Worm (Caenorhabditis elegans) whole organism, L4 larva: ENCODE data around the gene ugt-66.
A peak's percentile ranks its signal among the peaks of the same experiment; 100 is the strongest.

ENCODE experiments used
- D1046.2 ChIP-seq: fragments of 200-800 bp; sonication (Bioruptor generic); IDR thresholded peaks from 2 replicates; pipeline ENCODE4 v1.3.6; 2022; ENCODE audit warnings: missing genetic modification characterization, missing compliant biosample characterization
- F49E8.2 ChIP-seq: sonication (generic microtip); optimal IDR thresholded peaks from 2 replicates; lab custom pipeline; 2016; ENCODE audit warnings: missing compliant biosample characterization, mild to moderate bottlenecking, missing genetic modification characterization, borderline replicate concordance
- T20F7.1 ChIP-seq: fragments of 200-800 bp; sonication (Bioruptor generic); optimal IDR thresholded peaks from 2 replicates; lab custom pipeline; 2018; ENCODE audit warnings: mild to moderate bottlenecking, missing genetic modification characterization, missing compliant biosample characterization
- Y48G9A.11 ChIP-seq: fragments of 200-800 bp; sonication (Bioruptor generic); IDR thresholded peaks from 2 replicates; pipeline ENCODE4 v1.3.6; 2022; ENCODE audit warnings: missing genetic modification reagents, missing genetic modification characterization, missing compliant biosample characterization
- ZK337.2 ChIP-seq: fragments of 200-800 bp; sonication (Bioruptor generic); IDR thresholded peaks from 2 replicates; pipeline ENCODE4 v1.3.6; 2022; ENCODE audit warnings: missing genetic modification reagents, missing genetic modification characterization, missing compliant biosample characterization
- aha-1 ChIP-seq: fragments of 150-350 bp; peaks from one replicate; lab custom pipeline; 2014; ENCODE audit warnings: missing biosample characterization, missing genetic modification characterization
- aly-2 ChIP-seq: sonication (generic microtip); optimal IDR thresholded peaks from 2 replicates; lab custom pipeline; 2018; ENCODE audit warnings: missing biosample characterization, missing genetic modification characterization
- ama-1 ChIP-seq: fragments of 150-350 bp; optimal IDR thresholded peaks from 2 replicates; lab custom pipeline; 2014; ENCODE audit warnings: inconsistent platforms, mixed read lengths
- ceh-28 ChIP-seq: fragments of 150-350 bp; optimal IDR thresholded peaks from 2 replicates; lab custom pipeline; 2014; ENCODE audit warnings: missing biosample characterization, missing genetic modification reagents, missing genetic modification characterization
- ceh-32 ChIP-seq: sonication (generic microtip); optimal IDR thresholded peaks from 2 replicates; lab custom pipeline; 2016; ENCODE audit warnings: mild to moderate bottlenecking, missing genetic modification characterization, missing compliant biosample characterization; ENCODE audit not compliant: poor library complexity
- ctbp-1 ChIP-seq: fragments of 200-800 bp; sonication (Bioruptor generic); IDR thresholded peaks from 2 replicates; pipeline ENCODE4 v1.3.6; 2022; ENCODE audit warnings: missing genetic modification reagents, missing genetic modification characterization, missing compliant biosample characterization
- daf-16 ChIP-seq, 3 experiments: sonication (generic microtip); optimal IDR thresholded peaks; 2 replicates each; lab custom pipeline; 2016 to 2017; ENCODE audit warnings: missing genetic modification characterization in 3 of 3, missing genetic modification reagents in 3 of 3, mild to moderate bottlenecking in 2 of 3, missing compliant biosample characterization in 2 of 3, missing biosample characterization in 1 of 3, moderate library complexity in 1 of 3
- dmd-6 ChIP-seq: fragments of 200-800 bp; sonication (Bioruptor generic); IDR thresholded peaks from 2 replicates; pipeline ENCODE4 v1.3.6; 2022; ENCODE audit warnings: missing genetic modification reagents, missing genetic modification characterization, missing compliant biosample characterization
- dve-1 ChIP-seq: sonication (generic microtip); optimal IDR thresholded peaks from 2 replicates; lab custom pipeline; 2017; ENCODE audit warnings: antibody characterized with exemption, mild to moderate bottlenecking, missing genetic modification characterization, missing compliant biosample characterization; ENCODE audit not compliant: insufficient read depth
- gei-8 ChIP-seq: fragments of 200-800 bp; sonication (Bioruptor generic); optimal IDR thresholded peaks from 2 replicates; lab custom pipeline; 2018; ENCODE audit warnings: mild to moderate bottlenecking, missing genetic modification characterization, missing compliant biosample characterization
- hlh-11 ChIP-seq: fragments of 200-800 bp; sonication (Bioruptor generic); optimal IDR thresholded peaks from 2 replicates; lab custom pipeline; 2018; ENCODE audit warnings: mild to moderate bottlenecking, missing genetic modification characterization, missing compliant biosample characterization
- hlh-30 ChIP-seq: sonication (generic microtip); optimal IDR thresholded peaks from 2 replicates; lab custom pipeline; 2017; ENCODE audit warnings: antibody characterized with exemption, mild to moderate bottlenecking, missing genetic modification characterization, missing compliant biosample characterization; ENCODE audit not compliant: insufficient read depth
- jun-1 ChIP-seq: fragments of 150-350 bp; optimal IDR thresholded peaks from 2 replicates; lab custom pipeline; 2014; ENCODE audit warnings: missing biosample characterization, missing genetic modification reagents, missing genetic modification characterization
- lin-1 ChIP-seq: fragments of 200-800 bp; sonication (Bioruptor generic); IDR thresholded peaks from 2 replicates; pipeline ENCODE4 v1.3.6; 2022; ENCODE audit warnings: missing genetic modification reagents, missing genetic modification characterization, missing compliant biosample characterization
- lin-13 ChIP-seq: fragments of 150-350 bp; optimal IDR thresholded peaks from 2 replicates; lab custom pipeline; 2014; ENCODE audit warnings: missing biosample characterization, missing genetic modification reagents, missing genetic modification characterization
- lin-29 ChIP-seq: fragments of 200-800 bp; sonication (Bioruptor generic); IDR thresholded peaks from 2 replicates; pipeline ENCODE4 v1.3.6; 2022; ENCODE audit warnings: missing genetic modification reagents, missing genetic modification characterization, missing compliant biosample characterization
- lin-38 ChIP-seq: fragments of 200-800 bp; sonication (Bioruptor generic); IDR thresholded peaks from 2 replicates; pipeline ENCODE4 v1.3.6; 2022; ENCODE audit warnings: missing genetic modification reagents, missing genetic modification characterization, missing compliant biosample characterization
- madf-5 ChIP-seq, 2 experiments: fragments of 200-800 bp; sonication (Bioruptor generic); IDR thresholded peaks; 2 replicates each; pipeline ENCODE4 v1.3.6; 2022; ENCODE audit warnings: missing compliant biosample characterization in 2 of 2, missing genetic modification characterization in 2 of 2
- madf-9 ChIP-seq: fragments of 200-800 bp; sonication (Bioruptor generic); conservative IDR thresholded peaks from 2 replicates; pipeline ENCODE4 v1.3.6; 2022; ENCODE audit warnings: missing genetic modification reagents, missing genetic modification characterization, missing compliant biosample characterization
- mdl-1 ChIP-seq, 2 experiments: fragments of 150-350 bp in 1 of 2; sonication (generic microtip) in 1 of 2; optimal IDR thresholded peaks; 2 replicates each; lab custom pipeline; 2014 to 2017; ENCODE audit warnings: missing biosample characterization in 2 of 2, missing genetic modification characterization in 2 of 2
- mep-1 ChIP-seq: fragments of 150-350 bp; sonication (generic microtip); optimal IDR thresholded peaks from 3 replicates; lab custom pipeline; 2014; ENCODE audit warnings: missing biosample characterization, missing genetic modification characterization
- mes-2 ChIP-seq: sonication (generic microtip); optimal IDR thresholded peaks from 2 replicates; lab custom pipeline; 2016; ENCODE audit warnings: missing genotype, mild to moderate bottlenecking, missing genetic modification characterization, missing compliant biosample characterization; ENCODE audit not compliant: poor library complexity, severe bottlenecking
- mxl-3 ChIP-seq: fragments of 200-800 bp; sonication (Bioruptor generic); optimal IDR thresholded peaks from 2 replicates; lab custom pipeline; 2018; ENCODE audit warnings: mild to moderate bottlenecking, missing genetic modification characterization, missing compliant biosample characterization
- nhr-11 ChIP-seq: fragments of 150-350 bp; optimal IDR thresholded peaks from 2 replicates; lab custom pipeline; 2014; ENCODE audit warnings: missing biosample characterization, missing genetic modification characterization
- nhr-28 ChIP-seq: fragments of 150-350 bp; optimal IDR thresholded peaks from 2 replicates; lab custom pipeline; 2014; ENCODE audit warnings: missing biosample characterization, missing genetic modification characterization
- nhr-48 ChIP-seq: sonication (generic microtip); optimal IDR thresholded peaks from 2 replicates; lab custom pipeline; 2016; ENCODE audit warnings: mild to moderate bottlenecking, missing genetic modification characterization, missing compliant biosample characterization
- nhr-77 ChIP-seq: fragments of 150-350 bp; optimal IDR thresholded peaks from 2 replicates; lab custom pipeline; 2014; ENCODE audit warnings: missing biosample characterization, missing genetic modification characterization
- pha-4 ChIP-seq, 2 experiments: fragments of 150-350 bp in 1 of 2; fragments of 200-800 bp in 1 of 2; sonication (Bioruptor generic) in 1 of 2; IDR thresholded peaks in 1 of 2; optimal IDR thresholded peaks in 1 of 2; 2 replicates each; pipeline versions ENCODE4 v1.3.6 to Lab custom; 2014 to 2022; ENCODE audit warnings: missing genetic modification characterization in 2 of 2, missing genetic modification reagents in 2 of 2, missing biosample characterization in 1 of 2, missing compliant biosample characterization in 1 of 2
- php-3 ChIP-seq: fragments of 200-800 bp; sonication (Bioruptor generic); IDR thresholded peaks from 2 replicates; pipeline ENCODE4 v1.3.6; 2022; ENCODE audit warnings: missing genetic modification reagents, missing genetic modification characterization, missing compliant biosample characterization
- pqm-1 ChIP-seq: sonication (generic microtip); optimal IDR thresholded peaks from 2 replicates; lab custom pipeline; 2017; ENCODE audit warnings: missing biosample characterization, missing genetic modification characterization
- snpc-4 ChIP-seq: fragments of 150-350 bp; optimal IDR thresholded peaks from 2 replicates; lab custom pipeline; 2014; ENCODE audit warnings: missing biosample characterization, missing genetic modification characterization
- tra-1 ChIP-seq: fragments of 200-800 bp; sonication (Bioruptor generic); IDR thresholded peaks from 2 replicates; pipeline ENCODE4 v1.3.6; 2022; ENCODE audit warnings: missing genetic modification reagents, missing genetic modification characterization, missing compliant biosample characterization
- vab-7 ChIP-seq: fragments of 200-800 bp; sonication (Bioruptor generic); IDR thresholded peaks from 2 replicates; pipeline ENCODE4 v1.3.6; 2022; ENCODE audit warnings: missing genetic modification reagents, missing genetic modification characterization, missing compliant biosample characterization
- zfp-3 ChIP-seq: fragments of 200-800 bp; sonication (Bioruptor generic); conservative IDR thresholded peaks from 2 replicates; pipeline ENCODE4 v1.3.6; 2022; ENCODE audit warnings: missing genetic modification reagents, missing genetic modification characterization, missing compliant biosample characterization
- zip-2 ChIP-seq: fragments of 150-350 bp; optimal IDR thresholded peaks from 2 replicates; lab custom pipeline; 2014; ENCODE audit warnings: missing biosample characterization, missing genetic modification characterization
- ztf-11 ChIP-seq: fragments of 150-350 bp; optimal IDR thresholded peaks from 2 replicates; lab custom pipeline; 2014; ENCODE audit warnings: missing biosample characterization, missing genetic modification characterization

Gene ugt-66

ce11 chrIII:6195718-6196117 is 1.3 kb upstream of the ugt-66 start:
- TF ChIP-seq lin-38 (GFP tag; lab: Robert Waterston, UW), result peak; percentile 51
- TF ChIP-seq snpc-4 (tag; lab: Kevin White, UChicago), result no peak
- 0 out of 2 replicates have a peak, but pooled peaks have one; percentile 29 for TF ChIP-seq Y48G9A.11 (GFP tag; lab: Robert Waterston, UW)
- TF ChIP-seq F49E8.2, result peak; percentile 70

ce11 chrIII:6190810-6191209 is 3.6 kb downstream of the ugt-66 start, which contains the start of gene C23G10.5:
Gene C23G10.5, plus strand, starts transcription at chrIII:6191110.
- TF ChIP-seq gei-8 (GFP tag; lab: Kevin White, UChicago) (no peak), zfp-3 (GFP tag; lab: Robert Waterston, UW) (no peak), lin-38 (GFP tag; lab: Robert Waterston, UW) (no peak), ceh-28 (no peak), lin-13 (GFP tag; lab: Kevin White, UChicago) (no peak), D1046.2 (GFP tag; lab: Robert Waterston, UW) (no peak), T20F7.1 (GFP tag; lab: Kevin White, UChicago) (no peak), madf-9 (no peak), vab-7 (GFP tag; lab: Robert Waterston, UW) (no peak), pha-4 (GFP tag; IDR thresholded peaks at IDR 0.05; lab: Robert Waterston, UW) (no peak), pha-4 (tag; optimal IDR thresholded peaks at IDR 0.05; lab: Kevin White, UChicago) (no peak), nhr-11 (tag; lab: Kevin White, UChicago) (no peak), ztf-11 (no peak), madf-5 (GFP tag; IDR thresholded peaks at IDR 0.05; lab: Robert Waterston, UW) (no peak)

ce11 chrIII:6183118-6183517 is 11.3 kb downstream of the ugt-66 start, which contains the start of gene nas-28:
Gene nas-28, minus strand, starts transcription at chrIII:6183218.
- TF ChIP-seq ctbp-1 (GFP tag; lab: Robert Waterston, UW), result no peak
- no peak for TF ChIP-seq T20F7.1 (GFP tag; lab: Kevin White, UChicago)
- TF ChIP-seq zip-2, result no peak
- TF ChIP-seq ZK337.2 (GFP tag; lab: Robert Waterston, UW), result no peak
- TF ChIP-seq vab-7 (GFP tag; lab: Robert Waterston, UW), result no peak
- no peak for TF ChIP-seq aly-2 (tag; lab: Kevin White, UChicago)
- no peak for TF ChIP-seq hlh-11 (tag; lab: Kevin White, UChicago)
- TF ChIP-seq jun-1 (tag; lab: Kevin White, UChicago), result no peak
- no peak for TF ChIP-seq aha-1 (tag; lab: Kevin White, UChicago)
- no peak for TF ChIP-seq ama-1 (lab: Kevin White, UChicago)

ce11 chrIII:6180294-6180693 is 14.1 kb downstream of the ugt-66 start:
- peak; percentile 82 for TF ChIP-seq php-3
- peak; percentile 48; the same call in 1 of the 2 replicates for TF ChIP-seq lin-1
- no peak for TF ChIP-seq daf-16 (GFP tag; optimal IDR thresholded peaks at IDR 0.05; lab: Kevin White, UChicago)
- peak; percentile 72 for TF ChIP-seq daf-16 (tag; optimal IDR thresholded peaks at IDR 0.05; lab: Kevin White, UChicago)
- TF ChIP-seq mdl-1 (tag; optimal IDR thresholded peaks at IDR 0.05; lab: Kevin White, UChicago), result peak in 1 of 2 experiments; percentile 64
- TF ChIP-seq mxl-3 (GFP tag; lab: Kevin White, UChicago), result peak; percentile 4
- peak; percentile 56 for TF ChIP-seq nhr-28 (tag; lab: Kevin White, UChicago)
- no peak for TF ChIP-seq mes-2 (tag; lab: Kevin White, UChicago)
- TF ChIP-seq dve-1, result peak; percentile 89
- peak; percentile 67 for TF ChIP-seq pqm-1 (tag; lab: Kevin White, UChicago)
- peak; percentile 20 for TF ChIP-seq nhr-77
- TF ChIP-seq hlh-11 (tag; lab: Kevin White, UChicago), result peak; percentile 78
- TF ChIP-seq tra-1, result 0 out of 2 replicates have a peak, but pooled peaks have one; percentile 20
- no peak for TF ChIP-seq ceh-32
- TF ChIP-seq nhr-48 (tag; lab: Kevin White, UChicago), result peak; percentile 35
- peak; percentile 5 for TF ChIP-seq hlh-30
- TF ChIP-seq madf-5 (GFP tag; IDR thresholded peaks at IDR 0.05; lab: Robert Waterston, UW), result no peak
- no peak for TF ChIP-seq lin-29
- peak; percentile 78 for TF ChIP-seq dmd-6
- TF ChIP-seq mep-1 (tag; lab: Kevin White, UChicago), result no peak
